Worm (Caenorhabditis elegans) whole organism, L3 larva: ENCODE results near the gene K01A11.3.

Experiments
- nhr-28 ChIP-seq: fragments of 150-350 bp; optimal IDR thresholded peaks from 2 replicates; lab custom pipeline; 2014; ENCODE audit warnings: missing biosample characterization, missing genetic modification characterization
- nhr-77 ChIP-seq: fragments of 150-350 bp; optimal IDR thresholded peaks from 2 replicates; lab custom pipeline; 2014; ENCODE audit warnings: missing biosample characterization, missing genetic modification characterization

DNA sequence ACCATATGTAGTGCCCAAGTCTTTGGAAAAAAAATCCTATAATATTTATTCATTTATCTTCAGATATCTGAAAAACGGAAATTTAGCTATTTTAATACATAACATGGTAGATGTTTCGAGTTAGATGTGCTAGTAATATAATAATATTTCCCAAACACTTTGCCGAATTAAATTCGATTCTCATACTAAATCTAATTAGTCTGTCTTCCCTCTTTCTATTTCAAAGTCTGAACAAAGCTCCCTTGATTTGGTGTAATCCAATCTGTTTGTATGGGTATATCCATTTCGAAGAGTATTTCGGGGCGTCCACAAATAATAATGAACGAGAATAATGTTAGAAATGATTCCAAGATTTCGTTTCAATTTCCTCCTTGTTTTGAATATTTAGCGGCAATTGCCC lies 38.0 kb downstream of the K01A11.3 start:
- TF ChIP-seq nhr-28 (tag; lab: Kevin White, UChicago) (no peak), nhr-77 (tag; lab: Kevin White, UChicago) (no peak)
